Worm (Caenorhabditis elegans): ENCODE results near the gene sdz-20.
A peak's percentile ranks its signal among the peaks of the same experiment; 100 is the strongest.

sdz-20 gene

ce11 chrIII:13340504-13341274 lies 6.8 kb downstream of the sdz-20 start:
- no peak for TF ChIP-seq hlh-30 (tag; optimal IDR thresholded peaks at IDR 0.05; ENCODE audit: insufficient read depth)
- TF ChIP-seq lsy-2 (tag; optimal IDR thresholded peaks at IDR 0.05) = peak in 1 of 2 experiments; percentile 55
- TF ChIP-seq pha-4 (GFP tag; IDR thresholded peaks at IDR 0.05) = no peak
- TF ChIP-seq pha-4 (tag; optimal IDR thresholded peaks at IDR 0.05) = no peak
- TF ChIP-seq dpl-1 (GFP tag; optimal IDR thresholded peaks at IDR 0.05) = peak; percentile 72
- no peak for TF ChIP-seq R02D3.7 (tag; optimal IDR thresholded peaks at IDR 0.05)
- no peak for TF ChIP-seq unc-62 (GFP tag; optimal IDR thresholded peaks at IDR 0.05 in 1 of 2)
- no peak for TF ChIP-seq unc-62 (tag; optimal IDR thresholded peaks at IDR 0.05)
- TF ChIP-seq lin-15B (tag; optimal IDR thresholded peaks at IDR 0.05) = no peak
- TF ChIP-seq aha-1 (tag) = peak; percentile 52
- no peak for TF ChIP-seq nhr-11 (tag; optimal IDR thresholded peaks at IDR 0.05)

- TF ChIP-seq dpl-1 (GFP tag; optimal IDR thresholded peaks at IDR 0.05) (no peak), lin-39 (tag; optimal IDR thresholded peaks at IDR 0.05) (no peak), madf-9 (GFP tag; conservative IDR thresholded peaks at IDR 0.05) (no peak), dmd-9 (GFP tag; IDR thresholded peaks at IDR 0.05) (no peak), daf-16 (GFP tag; optimal IDR thresholded peaks at IDR 0.05) (no peak), daf-16 (tag; optimal IDR thresholded peaks at IDR 0.05) (no peak)
Observed at ce11 chrIII:13341275-13341626, 7.4 kb downstream of the sdz-20 start, which contains the start of gene nud-1. Gene nud-1 (plus strand): TSS chrIII:13341527.

ce11 chrIII:13342079-13342734 lies 8.4 kb downstream of the sdz-20 start, which contains the start of gene dro-1:
Gene dro-1 (plus strand): TSS chrIII:13342684.
- no peak for TF ChIP-seq unc-130 (GFP tag; optimal IDR thresholded peaks at IDR 0.05)
- TF ChIP-seq vab-7 (GFP tag; IDR thresholded peaks at IDR 0.05) = no peak
- TF ChIP-seq mes-2 (tag; optimal IDR thresholded peaks at IDR 0.05; ENCODE audit: poor library complexity, severe bottlenecking) = no peak
- no peak for TF ChIP-seq F49E8.2 (tag; optimal IDR thresholded peaks at IDR 0.05; ENCODE audit: borderline replicate concordance)
- TF ChIP-seq unc-62 (GFP tag; optimal IDR thresholded peaks at IDR 0.05 in 1 of 2) = peak in 1 of 2 experiments; percentile 93
- TF ChIP-seq unc-62 (tag; optimal IDR thresholded peaks at IDR 0.05) = no peak
- TF ChIP-seq nhr-237 (tag; optimal IDR thresholded peaks at IDR 0.05) = no peak

- TF ChIP-seq hmg-1.1 (GFP tag; IDR thresholded peaks at IDR 0.05) (no peak), nhr-48 (tag; optimal IDR thresholded peaks at IDR 0.05) (no peak), ZK546.5 (tag; optimal IDR thresholded peaks at IDR 0.05) (no peak), T20F7.1 (GFP tag; optimal IDR thresholded peaks at IDR 0.05) (no peak), lin-15B (tag; optimal IDR thresholded peaks at IDR 0.05) (no peak), spr-3 (GFP tag; optimal IDR thresholded peaks at IDR 0.05) (no peak), gei-8 (GFP tag; optimal IDR thresholded peaks at IDR 0.05) (no peak), fkh-10 (GFP tag; optimal IDR thresholded peaks at IDR 0.05) (no peak), ceh-28 (tag; optimal IDR thresholded peaks at IDR 0.05) (no peak), tag-97 (GFP tag; IDR thresholded peaks at IDR 0.05) (no peak), attf-4 (tag; optimal IDR thresholded peaks at IDR 0.05) (no peak), snpc-4 (tag; optimal IDR thresholded peaks at IDR 0.05) (no peak), T26A8.4 (GFP tag; IDR thresholded peaks at IDR 0.05) (no peak), ceh-82 (tag; optimal IDR thresholded peaks at IDR 0.05) (no peak), hlh-11 (tag; optimal IDR thresholded peaks at IDR 0.05) (no peak), F49E8.2 (tag; optimal IDR thresholded peaks at IDR 0.05; ENCODE audit: borderline replicate concordance) (no peak), lim-7 (GFP tag; IDR thresholded peaks at IDR 0.05) (no peak), spr-1 (tag; optimal IDR thresholded peaks at IDR 0.05) (no peak)
Observed at ce11 chrIII:13343117-13343516, 9.3 kb downstream of the sdz-20 start, which contains the start of gene ife-1. Gene ife-1 (plus strand): TSS chrIII:13343417.
